Fruit fly (Drosophila melanogaster): ENCODE data around the gene CG15765.
A peak's percentile ranks its signal among the peaks of the same experiment; 100 is the strongest.

Gene CG15765

DNA sequence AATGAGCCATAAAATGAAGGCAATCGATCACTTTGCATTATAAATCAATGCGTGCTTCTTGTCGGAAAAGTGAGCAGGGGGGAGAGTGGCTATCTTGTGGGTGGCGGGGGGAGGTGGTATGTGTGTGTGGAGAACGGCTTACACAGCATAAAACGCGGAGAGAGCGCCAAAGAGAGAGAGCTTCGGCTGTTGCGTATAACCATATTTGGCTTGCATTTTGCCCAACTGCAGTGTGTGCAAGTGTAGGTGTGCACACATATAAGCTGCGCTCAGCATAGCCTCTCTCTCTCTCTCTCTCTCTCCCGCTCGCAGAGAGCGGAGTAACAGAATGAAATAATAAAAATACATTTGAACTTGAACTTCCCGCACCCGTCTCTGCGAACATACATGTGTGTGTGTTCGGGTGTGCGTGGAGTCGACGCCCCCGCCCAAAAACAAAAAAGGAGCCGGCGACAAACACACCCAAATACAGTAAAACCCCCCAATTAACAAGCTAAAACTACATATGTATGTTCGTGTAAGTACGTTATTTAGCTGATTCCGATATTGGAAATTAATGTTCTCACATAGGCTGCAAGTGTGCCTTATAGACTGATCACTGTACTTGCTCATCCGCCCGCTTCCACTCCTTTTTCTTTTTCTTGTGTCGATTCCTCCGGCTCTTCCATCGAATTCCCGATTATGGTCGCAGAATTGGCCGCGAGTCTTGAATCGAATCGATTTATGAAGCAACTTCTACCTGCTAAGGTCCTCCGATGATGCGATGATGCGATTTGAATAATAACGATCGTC, 68.6 kb downstream of the CG15765 start (continued):
- TF ChIP-seq yki (optimal IDR thresholded peaks at IDR 0.05): peak; percentile 84
- TF ChIP-seq Sry-β (GFP tag; optimal IDR thresholded peaks at IDR 0.05): no peak
- TF ChIP-seq sima (GFP tag; optimal IDR thresholded peaks at IDR 0.05): no peak
- no peak for TF ChIP-seq CG8944 (GFP tag; optimal IDR thresholded peaks at IDR 0.05)
- peak; percentile 34; the same call in 1 of the 2 replicates for TF ChIP-seq CG32532 (GFP tag; IDR thresholded peaks at IDR 0.05)
- TF ChIP-seq fru (optimal IDR thresholded peaks at IDR 0.05): no peak
- peak; percentile 24 for TF ChIP-seq gsb-n (tag; optimal IDR thresholded peaks at IDR 0.05)
- TF ChIP-seq esg (GFP tag; conservative IDR thresholded peaks at IDR 0.05): no peak
- TF ChIP-seq chinmo (GFP tag; IDR thresholded peaks at IDR 0.05; ENCODE audit: partially characterized antibody): peak; percentile 64; the same call in 1 of the 4 replicates
- no peak for TF ChIP-seq CrebB (tag; optimal IDR thresholded peaks at IDR 0.05)

DNA sequence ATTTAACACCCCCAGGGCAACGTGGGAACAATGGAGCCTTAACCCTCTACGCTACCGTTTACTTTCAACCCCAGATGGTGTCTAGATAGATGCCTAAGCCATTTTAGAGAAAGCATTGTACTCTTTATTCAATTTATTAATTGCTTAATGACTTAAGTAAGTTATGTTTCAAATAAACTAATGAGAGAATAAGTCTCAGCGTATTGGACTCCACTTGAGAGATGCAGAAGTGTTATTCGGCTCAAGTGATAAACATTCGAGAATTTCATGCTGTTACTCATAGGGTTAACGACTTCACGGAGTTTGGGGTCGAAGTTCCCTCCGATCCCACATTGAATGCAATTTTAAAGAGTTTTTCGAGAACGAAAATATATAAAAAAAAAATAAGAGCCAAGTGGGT, 69.9 kb downstream of the CG15765 start:
- TF ChIP-seq gem (tag; optimal IDR thresholded peaks at IDR 0.05): no peak
- TF ChIP-seq az2 (GFP tag; optimal IDR thresholded peaks at IDR 0.05): no peak
- TF ChIP-seq Hr78 (GFP tag; optimal IDR thresholded peaks at IDR 0.05): no peak
- TF ChIP-seq eve (GFP tag; optimal IDR thresholded peaks at IDR 0.05): peak in 1 of 2 experiments; percentile 7
- 0 out of 2 replicates have a peak, but pooled peaks have one; percentile 10 for TF ChIP-seq Drgx (GFP tag; IDR thresholded peaks at IDR 0.05)
- no peak for TF ChIP-seq zen (tag; optimal IDR thresholded peaks at IDR 0.05)
- TF ChIP-seq CG13894 (tag; optimal IDR thresholded peaks at IDR 0.05): no peak
- no peak for TF ChIP-seq Dll (GFP tag; IDR thresholded peaks at IDR 0.05; ENCODE audit: partially characterized antibody)
- TF ChIP-seq Nf-YA (GFP tag; IDR thresholded peaks at IDR 0.05): no peak

DNA sequence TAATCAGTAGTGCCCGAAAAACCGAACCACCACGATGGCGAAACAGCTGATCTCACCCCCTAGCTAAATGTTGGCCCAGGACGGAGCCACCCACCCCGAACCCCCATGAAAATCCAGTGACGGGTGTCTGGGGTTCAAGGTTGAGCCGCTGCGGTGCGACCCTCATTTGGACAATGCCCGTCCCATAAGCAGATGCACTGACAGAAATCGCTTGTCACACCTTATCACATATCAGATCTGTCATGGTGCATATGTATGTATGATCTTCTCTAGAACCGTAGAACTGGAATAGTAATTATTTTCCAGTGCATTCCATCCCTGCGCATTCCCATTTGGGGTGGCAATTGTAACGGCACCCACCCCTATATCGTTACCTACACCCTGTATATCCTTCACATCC, 70.6 kb downstream of the CG15765 start:
- TF ChIP-seq chif (GFP tag; optimal IDR thresholded peaks at IDR 0.05): peak in 1 of 2 experiments; percentile 13
- 0 out of 2 replicates have a peak, but pooled peaks have one; percentile 22 for TF ChIP-seq Rfx (GFP tag; IDR thresholded peaks at IDR 0.05)
- TF ChIP-seq CG7839 (tag; optimal IDR thresholded peaks at IDR 0.05): peak; percentile 27
- TF ChIP-seq CG15696 (tag; optimal IDR thresholded peaks at IDR 0.05): peak; percentile 19
- no peak for TF ChIP-seq CG9932 (GFP tag; IDR thresholded peaks at IDR 0.05)
- TF ChIP-seq Hmr (GFP tag; optimal IDR thresholded peaks at IDR 0.05): peak; percentile 27
- TF ChIP-seq Hr3 (GFP tag; optimal IDR thresholded peaks at IDR 0.05): peak; percentile 2
- peak; percentile 70; the same call in 1 of the 3 replicates for TF ChIP-seq ci (GFP tag; IDR thresholded peaks at IDR 0.05)
- peak; percentile 38; the same call in 1 of the 2 replicates for TF ChIP-seq CG10366 (GFP tag; IDR thresholded peaks at IDR 0.05)
- peak; percentile 29 for TF ChIP-seq Blimp-1 (GFP tag; optimal IDR thresholded peaks at IDR 0.05)
- peak; percentile 30 for TF ChIP-seq dmrt99B (tag; optimal IDR thresholded peaks at IDR 0.05)
- peak; percentile 63; the same call in 1 of the 3 replicates for TF ChIP-seq zfh1 (GFP tag; IDR thresholded peaks at IDR 0.05)
- peak; percentile 54 for TF ChIP-seq abd-A (tag; optimal IDR thresholded peaks at IDR 0.05)
- peak; percentile 0 to 19 for TF ChIP-seq Pdp1 (GFP tag; optimal IDR thresholded peaks at IDR 0.05)
- TF ChIP-seq sens-2 (GFP tag; IDR thresholded peaks at IDR 0.05): no peak
- peak; percentile 36 for TF ChIP-seq CG8924 (tag; optimal IDR thresholded peaks at IDR 0.05)
- peak; percentile 7 for TF ChIP-seq ind (GFP tag; optimal IDR thresholded peaks at IDR 0.05)
- peak; percentile 25 for TF ChIP-seq CG2678 (tag; optimal IDR thresholded peaks at IDR 0.05)
- TF ChIP-seq CG10267 (tag; optimal IDR thresholded peaks at IDR 0.05): peak; percentile 33
- peak; percentile 17 for TF ChIP-seq phol (tag; optimal IDR thresholded peaks at IDR 0.05)
- peak; percentile 47 for TF ChIP-seq gem (tag; optimal IDR thresholded peaks at IDR 0.05)
- peak; percentile 12 for TF ChIP-seq run (tag; optimal IDR thresholded peaks at IDR 0.05)
- TF ChIP-seq seq (GFP tag; IDR thresholded peaks at IDR 0.05): peak; percentile 70
- peak; percentile 78 for TF ChIP-seq gcm (GFP tag; optimal IDR thresholded peaks at IDR 0.05)
- TF ChIP-seq lov (optimal IDR thresholded peaks at IDR 0.05): no peak
- TF ChIP-seq lov (GFP tag; IDR thresholded peaks at IDR 0.05): peak; percentile 61; the same call in 1 of the 3 replicates
- peak; percentile 54 for TF ChIP-seq Hey (tag; optimal IDR thresholded peaks at IDR 0.05)
- TF ChIP-seq ara (GFP tag; IDR thresholded peaks at IDR 0.05): peak; percentile 40; the same call in 1 of the 2 replicates
